Worm (Caenorhabditis elegans): ENCODE data around the gene R08A2.5.

ce11 chrV:14746975-14747374 lies 34.6 kb downstream of the R08A2.5 start:
- no peak for TF ChIP-seq vab-15 (tag; optimal IDR thresholded peaks at IDR 0.05)
- no peak for TF ChIP-seq lin-35 (GFP tag; optimal IDR thresholded peaks at IDR 0.05)
- TF ChIP-seq egl-27 (tag; optimal IDR thresholded peaks at IDR 0.05), result no peak
- TF ChIP-seq lin-15B (tag; optimal IDR thresholded peaks at IDR 0.05), result no peak
- no peak for TF ChIP-seq efl-3 (GFP tag; optimal IDR thresholded peaks at IDR 0.05)
- TF ChIP-seq sptf-1 (tag; optimal IDR thresholded peaks at IDR 0.05), result no peak
- TF ChIP-seq skn-1 (tag; optimal IDR thresholded peaks at IDR 0.05), result no peak
- TF ChIP-seq pqm-1 (tag; optimal IDR thresholded peaks at IDR 0.05), result no peak
- no peak for TF ChIP-seq fos-1 (tag; optimal IDR thresholded peaks at IDR 0.05)
- TF ChIP-seq nhr-76 (tag; optimal IDR thresholded peaks at IDR 0.05), result no peak
